Worm (Caenorhabditis elegans) whole organism, L1 larva: ENCODE data around the gene dgk-4.
A peak's percentile ranks its signal among the peaks of the same experiment; 100 is the strongest.

Experiments used
- C16A3.4 ChIP-seq: fragments of 150-350 bp; optimal IDR thresholded peaks from 2 replicates; lab custom pipeline; 2014; ENCODE audit warnings: missing biosample characterization, missing genetic modification characterization
- C34B4.2 ChIP-seq: sonication (generic microtip); optimal IDR thresholded peaks from 2 replicates; lab custom pipeline; 2017; ENCODE audit warnings: mild to moderate bottlenecking, missing genetic modification characterization, missing compliant biosample characterization
- alr-1 ChIP-seq: fragments of 200-800 bp; sonication (Bioruptor generic); optimal IDR thresholded peaks from 2 replicates; lab custom pipeline; 2018; ENCODE audit warnings: borderline replicate concordance, mild to moderate bottlenecking, missing genetic modification characterization, missing compliant biosample characterization
- ama-1 ChIP-seq: fragments of 150-350 bp; optimal IDR thresholded peaks from 2 replicates; lab custom pipeline; 2014
- ceh-88 ChIP-seq: fragments of 200-800 bp; sonication (Bioruptor generic); IDR thresholded peaks from 2 replicates; pipeline ENCODE4 v1.3.6; 2022; ENCODE audit warnings: missing genetic modification characterization, missing compliant biosample characterization
- dpl-1 ChIP-seq, 3 experiments: fragments of 150-350 bp in 2 of 3; sonication (generic microtip) in 1 of 3; optimal IDR thresholded peaks; 2 replicates each; lab custom pipeline; 2014 to 2017; ENCODE audit warnings: missing biosample characterization in 3 of 3, missing genetic modification characterization in 3 of 3, missing genetic modification reagents in 3 of 3
- dsc-1 ChIP-seq: sonication (generic microtip); optimal IDR thresholded peaks from 2 replicates; lab custom pipeline; 2016; ENCODE audit warnings: mild to moderate bottlenecking, missing genetic modification characterization, missing compliant biosample characterization
- efl-1 ChIP-seq, 4 experiments: fragments of 150-350 bp; optimal IDR thresholded peaks in 3 of 4; peaks in 1 of 4; 1 replicate in 1 of 4; 2 replicates in 3 of 4; lab custom pipeline; 2014; ENCODE audit warnings: missing biosample characterization in 2 of 4, missing genetic modification characterization in 2 of 4, missing genetic modification reagents in 2 of 4
- efl-3 ChIP-seq: fragments of 200-800 bp; sonication (Bioruptor generic); optimal IDR thresholded peaks from 2 replicates; lab custom pipeline; 2018; ENCODE audit warnings: mild to moderate bottlenecking, missing genetic modification characterization, missing compliant biosample characterization
- egl-13 ChIP-seq: sonication (generic microtip); optimal IDR thresholded peaks from 2 replicates; lab custom pipeline; 2016; ENCODE audit warnings: missing genotype, missing genetic modification reagents, missing genetic modification characterization, missing compliant biosample characterization
- egl-27 ChIP-seq, 2 experiments: fragments of 150-350 bp in 1 of 2; sonication (generic microtip); optimal IDR thresholded peaks; 3 replicates each; lab custom pipeline; 2017 to 2018; ENCODE audit warnings: missing biosample characterization in 2 of 2, missing genetic modification characterization in 2 of 2, missing genetic modification reagents in 2 of 2
- elt-2 ChIP-seq: sonication (generic microtip); optimal IDR thresholded peaks from 2 replicates; lab custom pipeline; 2016; ENCODE audit warnings: missing genetic modification characterization, mild to moderate bottlenecking, inconsistent platforms, missing compliant biosample characterization, missing genetic modification reagents
- elt-3 ChIP-seq, 6 experiments: fragments of 150-350 bp in 1 of 6; sonication (generic microtip); optimal IDR thresholded peaks; 2 replicates each; lab custom pipeline; 2017 to 2018; ENCODE audit warnings: missing biosample characterization in 6 of 6, missing genetic modification characterization in 6 of 6, inconsistent platforms in 1 of 6
- fkh-10 ChIP-seq: sonication (generic microtip); optimal IDR thresholded peaks from 2 replicates; lab custom pipeline; 2017; ENCODE audit warnings: missing biosample characterization, missing genetic modification reagents, missing genetic modification characterization
- fos-1 ChIP-seq: fragments of 150-350 bp; optimal IDR thresholded peaks from 2 replicates; lab custom pipeline; 2014; ENCODE audit warnings: missing biosample characterization, missing genetic modification characterization
- grh-1 ChIP-seq: fragments of 200-800 bp; sonication (Bioruptor generic); IDR thresholded peaks from 2 replicates; pipeline ENCODE4 v1.3.6; 2022; ENCODE audit warnings: missing genetic modification reagents, missing genetic modification characterization, missing compliant biosample characterization
- hlh-4 ChIP-seq: sonication (generic microtip); optimal IDR thresholded peaks from 2 replicates; lab custom pipeline; 2016; ENCODE audit warnings: mild to moderate bottlenecking, missing genetic modification characterization, missing compliant biosample characterization
- jun-1 ChIP-seq: fragments of 150-350 bp; optimal IDR thresholded peaks from 2 replicates; lab custom pipeline; 2014; ENCODE audit warnings: missing biosample characterization, missing genetic modification reagents, missing genetic modification characterization
- lin-13 ChIP-seq: fragments of 150-350 bp; optimal IDR thresholded peaks from 2 replicates; lab custom pipeline; 2014; ENCODE audit warnings: missing biosample characterization, missing genetic modification reagents, missing genetic modification characterization
- lin-15B ChIP-seq: fragments of 150-350 bp; sonication (generic microtip); optimal IDR thresholded peaks from 3 replicates; lab custom pipeline; 2014; ENCODE audit warnings: missing biosample characterization, missing genetic modification characterization
- lin-35 ChIP-seq, 2 experiments: fragments of 150-350 bp; optimal IDR thresholded peaks; 2 replicates each; lab custom pipeline; 2014; ENCODE audit warnings: missing biosample characterization in 2 of 2, missing genetic modification characterization in 2 of 2, missing genetic modification reagents in 2 of 2
- lin-39 ChIP-seq: fragments of 150-350 bp; optimal IDR thresholded peaks from 2 replicates; lab custom pipeline; 2014; ENCODE audit warnings: missing biosample characterization, missing genetic modification reagents, missing genetic modification characterization
- lsy-2 ChIP-seq, 2 experiments: fragments of 150-350 bp; optimal IDR thresholded peaks; 2 replicates each; lab custom pipeline; 2014; ENCODE audit warnings: missing biosample characterization in 2 of 2, missing genetic modification characterization in 2 of 2
- mab-9 ChIP-seq: fragments of 200-800 bp; sonication (Bioruptor generic); IDR thresholded peaks from 2 replicates; pipeline ENCODE4 v1.3.6; 2022; ENCODE audit warnings: missing genetic modification reagents, missing genetic modification characterization, missing compliant biosample characterization
- mdl-1 ChIP-seq, 2 experiments: fragments of 150-350 bp; optimal IDR thresholded peaks; 2 replicates each; lab custom pipeline; 2014 to 2017; ENCODE audit warnings: missing biosample characterization in 2 of 2, missing genetic modification characterization in 2 of 2, inconsistent platforms in 1 of 2
- mep-1 ChIP-seq: fragments of 150-350 bp; optimal IDR thresholded peaks from 2 replicates; lab custom pipeline; 2014; ENCODE audit warnings: missing biosample characterization, missing genetic modification characterization
- nhr-11 ChIP-seq: fragments of 150-350 bp; optimal IDR thresholded peaks from 2 replicates; lab custom pipeline; 2014; ENCODE audit warnings: missing biosample characterization, missing genetic modification characterization
- nhr-12 ChIP-seq: sonication (generic microtip); optimal IDR thresholded peaks from 2 replicates; lab custom pipeline; 2017; ENCODE audit warnings: missing biosample characterization, missing genetic modification characterization
- nhr-19 ChIP-seq: fragments of 200-800 bp; sonication (Bioruptor generic); conservative IDR thresholded peaks from 2 replicates; pipeline ENCODE4 v1.3.6; 2022; ENCODE audit warnings: missing genetic modification characterization, missing compliant biosample characterization
- nhr-20 ChIP-seq: sonication (generic microtip); optimal IDR thresholded peaks from 2 replicates; lab custom pipeline; 2016; ENCODE audit warnings: mild to moderate bottlenecking, missing genetic modification characterization, missing compliant biosample characterization
- nhr-47 ChIP-seq: sonication (generic microtip); optimal IDR thresholded peaks from 2 replicates; lab custom pipeline; 2016; ENCODE audit warnings: mild to moderate bottlenecking, missing genetic modification characterization, moderate library complexity, missing compliant biosample characterization
- nhr-71 ChIP-seq: sonication (generic microtip); optimal IDR thresholded peaks from 2 replicates; lab custom pipeline; 2016; ENCODE audit warnings: mild to moderate bottlenecking, missing genetic modification characterization, moderate library complexity, missing compliant biosample characterization
- nhr-77 ChIP-seq: fragments of 150-350 bp; optimal IDR thresholded peaks from 2 replicates; lab custom pipeline; 2014; ENCODE audit warnings: missing biosample characterization, missing genetic modification characterization
- nhr-84 ChIP-seq: sonication (generic microtip); optimal IDR thresholded peaks from 2 replicates; lab custom pipeline; 2017; ENCODE audit warnings: missing biosample characterization, missing genetic modification characterization
- nhr-90 ChIP-seq: sonication (generic microtip); optimal IDR thresholded peaks from 2 replicates; lab custom pipeline; 2016; ENCODE audit warnings: mild to moderate bottlenecking, missing genetic modification characterization, missing compliant biosample characterization; ENCODE audit not compliant: poor library complexity
- pax-3 ChIP-seq: fragments of 200-800 bp; sonication (Bioruptor generic); optimal IDR thresholded peaks from 2 replicates; lab custom pipeline; 2018; ENCODE audit warnings: mild to moderate bottlenecking, missing genetic modification characterization, moderate library complexity, missing compliant biosample characterization
- rnt-1 ChIP-seq: sonication (generic microtip); optimal IDR thresholded peaks from 2 replicates; lab custom pipeline; 2016; ENCODE audit warnings: mild to moderate bottlenecking, missing genetic modification characterization, moderate library complexity, missing compliant biosample characterization
- swsn-7 ChIP-seq: sonication (generic microtip); optimal IDR thresholded peaks from 2 replicates; lab custom pipeline; 2016; ENCODE audit warnings: missing genetic modification characterization, missing compliant biosample characterization
- tbx-2 ChIP-seq: sonication (generic microtip); optimal IDR thresholded peaks from 2 replicates; lab custom pipeline; 2016; ENCODE audit warnings: missing genetic modification characterization, missing compliant biosample characterization
- unc-30 ChIP-seq: sonication (generic microtip); optimal IDR thresholded peaks from 2 replicates; lab custom pipeline; 2017; ENCODE audit warnings: missing biosample characterization, missing genetic modification characterization
- unc-86 ChIP-seq: sonication (generic microtip); optimal IDR thresholded peaks from 2 replicates; lab custom pipeline; 2016; ENCODE audit warnings: missing genetic modification characterization, missing compliant biosample characterization
- zip-4 ChIP-seq: fragments of 200-800 bp; sonication (Bioruptor generic); optimal IDR thresholded peaks from 2 replicates; lab custom pipeline; 2018; ENCODE audit warnings: mild to moderate bottlenecking, missing genetic modification characterization, moderate library complexity, missing compliant biosample characterization
- ztf-11 ChIP-seq, 2 experiments: sonication (generic microtip); optimal IDR thresholded peaks; 2 replicates each; lab custom pipeline; 2016 to 2017; ENCODE audit warnings: missing genetic modification characterization in 2 of 2, missing biosample characterization in 1 of 2, missing compliant biosample characterization in 1 of 2
- ztf-4 ChIP-seq: fragments of 150-350 bp; optimal IDR thresholded peaks from 2 replicates; lab custom pipeline; 2014; ENCODE audit warnings: missing biosample characterization, missing genetic modification characterization

The dgk-4 gene

DNA sequence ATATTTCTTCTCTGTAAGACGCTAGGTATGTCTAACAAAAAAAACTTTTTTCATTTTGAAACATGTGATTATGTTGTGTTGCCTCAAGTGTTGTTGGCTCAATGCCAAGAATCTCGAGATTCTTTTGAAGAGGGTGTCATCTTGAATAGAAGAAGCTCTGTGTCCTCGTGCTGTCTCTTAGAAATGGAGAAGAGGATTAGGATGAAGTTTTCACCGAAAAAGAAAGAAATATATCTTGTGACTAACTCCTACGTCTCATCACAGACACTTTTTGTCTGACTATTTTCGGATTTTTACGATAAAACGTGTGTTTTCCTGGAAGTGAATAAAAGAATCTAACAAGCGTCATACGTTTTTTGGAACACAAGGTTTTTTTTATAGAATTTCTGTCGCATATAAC, 43.5 kb upstream of the dgk-4 start (continued):
- TF ChIP-seq unc-30 (tag; lab: Kevin White, UChicago) (no peak), nhr-77 (tag; lab: Kevin White, UChicago) (no peak), nhr-12 (tag; lab: Kevin White, UChicago) (no peak), swsn-7 (tag; lab: Kevin White, UChicago) (no peak), jun-1 (tag; lab: Kevin White, UChicago) (no peak), nhr-84 (tag; lab: Kevin White, UChicago) (no peak), lin-39 (no peak), ztf-4 (peak; percentile 18), ztf-11 (tag; optimal IDR thresholded peaks at IDR 0.05; lab: Kevin White, UChicago) (no peak), efl-1 (optimal IDR thresholded peaks at IDR 0.05; lab: Kevin White, UChicago) (no peak), efl-1 (GFP tag; optimal IDR thresholded peaks at IDR 0.05 in 1 of 2; lab: Kevin White, UChicago) (no peak), nhr-47 (peak; percentile 19), rnt-1 (tag; lab: Kevin White, UChicago) (no peak), dsc-1 (tag; lab: Kevin White, UChicago) (peak; percentile 87), pax-3 (tag; lab: Kevin White, UChicago) (peak; percentile 83), unc-86 (tag; lab: Kevin White, UChicago) (peak; percentile 50), elt-3 (tag; optimal IDR thresholded peaks at IDR 0.05; lab: Kevin White, UChicago) (no peak), egl-13 (tag; lab: Kevin White, UChicago) (no peak), ama-1 (lab: Kevin White, UChicago) (no peak), fkh-10 (GFP tag; lab: Kevin White, UChicago) (peak; percentile 9), ceh-88 (GFP tag; lab: Robert Waterston, UW) (no peak), mdl-1 (tag; optimal IDR thresholded peaks at IDR 0.05; lab: Kevin White, UChicago) (no peak), mep-1 (tag; lab: Kevin White, UChicago) (peak; percentile 4), C16A3.4 (tag; lab: Kevin White, UChicago) (no peak), grh-1 (GFP tag; lab: Robert Waterston, UW) (no peak), nhr-90 (no peak), hlh-4 (tag; lab: Kevin White, UChicago) (no peak), fos-1 (tag; lab: Kevin White, UChicago) (no peak), elt-2 (no peak), nhr-20 (tag; lab: Kevin White, UChicago) (no peak), lin-13 (GFP tag; lab: Kevin White, UChicago) (peak; percentile 20), efl-3 (no peak), nhr-11 (tag; lab: Kevin White, UChicago) (no peak), dpl-1 (GFP tag; optimal IDR thresholded peaks at IDR 0.05; lab: Kevin White, UChicago) (no peak), zip-4 (GFP tag; lab: Kevin White, UChicago) (no peak), tbx-2 (no peak), alr-1 (tag; lab: Kevin White, UChicago) (no peak), lin-15B (tag; lab: Kevin White, UChicago) (no peak)

DNA sequence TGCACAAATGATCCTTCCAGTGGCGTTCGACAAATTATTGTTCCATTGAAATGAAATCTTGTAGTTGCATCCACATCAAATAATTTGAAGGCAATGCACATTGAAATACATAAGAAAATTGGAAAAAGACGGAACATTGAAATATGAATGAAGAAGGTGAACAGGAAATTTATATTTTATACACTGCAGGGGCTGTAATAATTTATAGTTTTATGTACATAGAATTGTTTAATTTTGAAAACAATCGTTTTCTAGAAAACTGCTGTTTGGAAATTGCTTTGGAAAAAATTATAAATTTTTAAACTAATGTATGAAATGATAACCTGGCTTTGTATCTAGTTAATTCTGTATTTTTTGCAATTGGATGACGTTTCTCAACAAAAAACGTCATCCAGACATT, 35.8 kb upstream of the dgk-4 start, which contains the start of gene Y59H11AR.3:
Gene Y59H11AR.3 (minus strand): TSS at position 101 of the 400 bp plus-strand sequence.
- TF ChIP-seq nhr-71 (tag; lab: Kevin White, UChicago) (no peak), egl-27 (tag; optimal IDR thresholded peaks at IDR 0.05; lab: Kevin White, UChicago) (no peak), lsy-2 (tag; optimal IDR thresholded peaks at IDR 0.05; lab: Kevin White, UChicago) (no peak), C34B4.2 (tag; lab: Kevin White, UChicago) (no peak), mab-9 (GFP tag; lab: Robert Waterston, UW) (no peak), nhr-12 (tag; lab: Kevin White, UChicago) (no peak), ama-1 (lab: Kevin White, UChicago) (no peak), lin-35 (GFP tag; optimal IDR thresholded peaks at IDR 0.05; lab: Kevin White, UChicago) (no peak), ztf-11 (tag; optimal IDR thresholded peaks at IDR 0.05; lab: Kevin White, UChicago) (no peak), nhr-19 (GFP tag; lab: Robert Waterston, UW) (no peak), mdl-1 (tag; optimal IDR thresholded peaks at IDR 0.05; lab: Kevin White, UChicago) (no peak), egl-13 (tag; lab: Kevin White, UChicago) (no peak), lin-13 (GFP tag; lab: Kevin White, UChicago) (no peak)
- TF ChIP-seq, all 84 proteins: peak for 0
